Worm (Caenorhabditis elegans): ENCODE measurements around the gene C34C12.2.
"Not testable (repeated sequence)": the region's sequence is repeated elsewhere in the genome, so short reads cannot be mapped to it uniquely, and the experiment has no call there.

DNA sequence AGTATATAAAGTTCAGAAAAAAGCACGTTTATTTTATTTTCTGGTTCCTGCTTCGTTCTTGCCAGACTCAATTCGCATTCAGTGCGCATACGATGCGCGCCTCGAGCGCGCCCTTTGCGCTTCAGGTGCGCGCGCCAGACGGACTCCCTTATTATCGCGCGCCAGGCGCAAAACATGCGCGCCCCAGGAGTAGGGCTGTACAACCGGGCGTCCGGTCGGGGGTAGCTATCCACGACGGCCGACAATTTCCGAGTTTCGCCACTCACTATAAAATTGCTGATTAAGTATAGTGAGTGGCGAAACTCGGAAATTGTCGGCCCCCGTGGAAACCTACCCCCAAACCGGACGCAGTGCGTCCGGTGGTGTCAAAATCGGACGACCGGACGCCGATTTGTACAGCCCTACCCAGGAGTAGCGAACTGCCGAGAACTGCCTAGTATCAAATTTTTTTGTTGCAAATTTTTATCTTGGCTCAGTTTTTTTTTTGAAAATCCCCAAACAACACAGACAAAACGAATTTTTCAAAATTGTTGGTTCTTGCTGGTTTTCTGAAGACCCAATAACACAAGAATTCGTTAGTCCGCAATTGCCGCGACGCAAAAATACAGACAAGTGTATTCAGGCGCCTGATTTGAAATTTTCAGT, 20.0 kb upstream of the C34C12.2 start:
- not testable (repeated sequence) for TF ChIP-seq fkh-3, snpc-3.4 (tag; optimal IDR thresholded peaks at IDR 0.05)

Data from whole organism, young adult.